Worm (Caenorhabditis elegans) whole organism, young adult: ENCODE measurements around the gene srx-76.

Experiments used
- F10E7.11 ChIP-seq: sonication (generic microtip); optimal IDR thresholded peaks from 2 replicates; lab custom pipeline; 2017; ENCODE audit warnings: mild to moderate bottlenecking, missing genetic modification characterization, moderate library complexity, missing compliant biosample characterization
- F37B4.10 ChIP-seq: fragments of 200-800 bp; sonication (Bioruptor generic); IDR thresholded peaks from 2 replicates; pipeline ENCODE4 v1.3.6; 2022; ENCODE audit warnings: missing genetic modification characterization, missing compliant biosample characterization
- F49E8.2 ChIP-seq: sonication (generic microtip); optimal IDR thresholded peaks from 3 replicates; lab custom pipeline; 2017; ENCODE audit warnings: missing genetic modification characterization, mild to moderate bottlenecking, missing compliant biosample characterization, antibody characterized with exemption, moderate library complexity; ENCODE audit not compliant: insufficient read depth
- F52B5.7 ChIP-seq: sonication (generic microtip); optimal IDR thresholded peaks from 2 replicates; lab custom pipeline; 2016; ENCODE audit warnings: mild to moderate bottlenecking, missing genetic modification characterization, missing compliant biosample characterization
- F55B11.4 ChIP-seq: sonication (generic microtip); optimal IDR thresholded peaks from 2 replicates; lab custom pipeline; 2016; ENCODE audit warnings: missing compliant biosample characterization, missing genetic modification characterization, borderline replicate concordance; ENCODE audit not compliant: insufficient read depth
- F57A8.1 ChIP-seq: fragments of 200-800 bp; sonication (Bioruptor generic); optimal IDR thresholded peaks from 2 replicates; lab custom pipeline; 2018; ENCODE audit warnings: mild to moderate bottlenecking, missing genetic modification characterization, moderate library complexity, missing compliant biosample characterization
- F57C9.4 ChIP-seq: sonication (generic microtip); optimal IDR thresholded peaks from 2 replicates; lab custom pipeline; 2017; ENCODE audit warnings: mild to moderate bottlenecking, missing genetic modification characterization, missing compliant biosample characterization
- K12H6.12 ChIP-seq: fragments of 200-800 bp; sonication (Bioruptor generic); optimal IDR thresholded peaks from 2 replicates; lab custom pipeline; 2018; ENCODE audit warnings: mild to moderate bottlenecking, missing genetic modification characterization, missing compliant biosample characterization
- Y53G8AR.9 ChIP-seq: fragments of 200-800 bp; sonication (Bioruptor generic); conservative IDR thresholded peaks from 2 replicates; pipeline ENCODE4 v1.3.6; 2022; ENCODE audit warnings: missing genetic modification reagents, missing genetic modification characterization, missing compliant biosample characterization
- Y79H2A.3 ChIP-seq: fragments of 200-800 bp; sonication (Bioruptor generic); conservative IDR thresholded peaks from 2 replicates; pipeline ENCODE4 v1.3.6; 2022; ENCODE audit warnings: missing genetic modification reagents, missing genetic modification characterization, missing compliant biosample characterization
- akir-1 ChIP-seq: fragments of 200-800 bp; sonication (Bioruptor generic); optimal IDR thresholded peaks from 2 replicates; lab custom pipeline; 2018; ENCODE audit warnings: mild to moderate bottlenecking, missing genetic modification characterization, moderate library complexity, missing compliant biosample characterization
- aptf-3 ChIP-seq: fragments of 200-800 bp; sonication (Bioruptor generic); IDR thresholded peaks from 2 replicates; pipeline ENCODE4 v1.3.6; 2022; ENCODE audit warnings: missing genetic modification characterization, missing compliant biosample characterization
- attf-3 ChIP-seq: fragments of 200-800 bp; sonication (Bioruptor generic); conservative IDR thresholded peaks from 2 replicates; pipeline ENCODE4 v1.3.6; 2022; ENCODE audit warnings: missing genetic modification reagents, missing genetic modification characterization, missing compliant biosample characterization
- attf-5 ChIP-seq: fragments of 200-800 bp; sonication (Bioruptor generic); optimal IDR thresholded peaks from 2 replicates; lab custom pipeline; 2018; ENCODE audit warnings: mild to moderate bottlenecking, missing genetic modification characterization, missing compliant biosample characterization
- bed-2 ChIP-seq: fragments of 200-800 bp; sonication (Bioruptor generic); IDR thresholded peaks from 2 replicates; pipeline ENCODE4 v1.3.6; 2022; ENCODE audit warnings: missing genetic modification reagents, missing genetic modification characterization, missing compliant biosample characterization
- ccch-3 ChIP-seq: fragments of 200-800 bp; sonication (Bioruptor generic); optimal IDR thresholded peaks from 2 replicates; lab custom pipeline; 2018; ENCODE audit warnings: mild to moderate bottlenecking, missing genetic modification characterization, missing compliant biosample characterization
- cebp-1 ChIP-seq, 2 experiments: fragments of 200-800 bp in 1 of 2; sonication (Bioruptor generic) in 1 of 2; sonication (generic microtip) in 1 of 2; IDR thresholded peaks in 1 of 2; optimal IDR thresholded peaks in 1 of 2; 2 replicates each; pipeline versions ENCODE4 v1.3.6 to Lab custom; 2017 to 2022; ENCODE audit warnings: missing compliant biosample characterization in 2 of 2, missing genetic modification characterization in 2 of 2, mild to moderate bottlenecking in 1 of 2, missing genetic modification reagents in 1 of 2, moderate library complexity in 1 of 2
- ceh-100 ChIP-seq: fragments of 200-800 bp; sonication (Bioruptor generic); IDR thresholded peaks from 2 replicates; pipeline ENCODE4 v1.3.6; 2022; ENCODE audit warnings: missing genetic modification reagents, missing genetic modification characterization, missing compliant biosample characterization
- ceh-27 ChIP-seq: fragments of 200-800 bp; sonication (Bioruptor generic); optimal IDR thresholded peaks from 2 replicates; lab custom pipeline; 2018; ENCODE audit warnings: mild to moderate bottlenecking, missing genetic modification characterization, moderate library complexity, missing compliant biosample characterization
- ets-4 ChIP-seq: fragments of 200-800 bp; sonication (Bioruptor generic); optimal IDR thresholded peaks from 2 replicates; lab custom pipeline; 2018; ENCODE audit warnings: mild to moderate bottlenecking, missing genetic modification characterization, missing compliant biosample characterization
- gei-17 ChIP-seq: fragments of 200-800 bp; sonication (Bioruptor generic); optimal IDR thresholded peaks from 2 replicates; lab custom pipeline; 2018; ENCODE audit warnings: mild to moderate bottlenecking, missing genetic modification characterization, missing compliant biosample characterization
- hrde-1 ChIP-seq: sonication (generic microtip); optimal IDR thresholded peaks from 2 replicates; lab custom pipeline; 2016; ENCODE audit warnings: missing genetic modification characterization, mild to moderate bottlenecking, missing compliant biosample characterization, moderate library complexity, missing genotype, missing genetic modification reagents, borderline replicate concordance
- hsf-1 ChIP-seq: fragments of 200-800 bp; sonication (Bioruptor generic); IDR thresholded peaks from 2 replicates; pipeline ENCODE4 v1.3.6; 2022; ENCODE audit warnings: missing genetic modification reagents, missing genetic modification characterization, missing compliant biosample characterization
- lag-1 ChIP-seq: fragments of 200-800 bp; sonication (Bioruptor generic); IDR thresholded peaks from 2 replicates; pipeline ENCODE4 v1.3.6; 2022; ENCODE audit warnings: missing genetic modification reagents, missing genetic modification characterization, missing compliant biosample characterization
- let-607 ChIP-seq, 2 experiments: fragments of 200-800 bp in 1 of 2; sonication (Bioruptor generic) in 1 of 2; sonication (generic microtip) in 1 of 2; optimal IDR thresholded peaks; 2 replicates each; lab custom pipeline; 2016 to 2018; ENCODE audit warnings: mild to moderate bottlenecking in 2 of 2, missing compliant biosample characterization in 2 of 2, missing genetic modification characterization in 2 of 2, moderate library complexity in 2 of 2, missing genotype in 1 of 2
- madf-10 ChIP-seq: sonication (generic microtip); optimal IDR thresholded peaks from 2 replicates; lab custom pipeline; 2016; ENCODE audit warnings: mild to moderate bottlenecking, missing genetic modification characterization, missing compliant biosample characterization
- madf-3 ChIP-seq: fragments of 200-800 bp; sonication (Bioruptor generic); IDR thresholded peaks from 2 replicates; pipeline ENCODE4 v1.3.6; 2022; ENCODE audit warnings: missing genetic modification reagents, missing genetic modification characterization, missing compliant biosample characterization
- nhr-80 ChIP-seq: sonication (generic microtip); optimal IDR thresholded peaks from 2 replicates; lab custom pipeline; 2016; ENCODE audit warnings: missing genetic modification characterization, missing compliant biosample characterization
- rcor-1 ChIP-seq: fragments of 200-800 bp; sonication (Bioruptor generic); IDR thresholded peaks from 2 replicates; pipeline ENCODE4 v1.3.6; 2022; ENCODE audit warnings: missing genetic modification reagents, missing genetic modification characterization, missing compliant biosample characterization
- repo-1 ChIP-seq: sonication (generic microtip); optimal IDR thresholded peaks from 2 replicates; lab custom pipeline; 2017; ENCODE audit warnings: mild to moderate bottlenecking, missing genetic modification characterization, missing compliant biosample characterization
- snpc-4 ChIP-seq, 5 experiments: fragments of 150-350 bp in 1 of 5; sonication (generic microtip) in 4 of 5; optimal IDR thresholded peaks; 2 replicates each; lab custom pipeline; 2014 to 2018; ENCODE audit warnings: missing genetic modification characterization in 5 of 5, missing biosample characterization in 3 of 5, antibody characterized with exemption in 2 of 5, mild to moderate bottlenecking in 2 of 5, missing compliant biosample characterization in 2 of 5, missing genotype in 2 of 5, moderate library complexity in 2 of 5, missing genetic modification reagents in 1 of 5
- tbx-9 ChIP-seq: sonication (generic microtip); optimal IDR thresholded peaks from 2 replicates; lab custom pipeline; 2016; ENCODE audit warnings: borderline replicate concordance, missing genetic modification characterization, inconsistent platforms, missing compliant biosample characterization
- unc-130 ChIP-seq: sonication (generic microtip); optimal IDR thresholded peaks from 2 replicates; lab custom pipeline; 2016; ENCODE audit warnings: missing genetic modification reagents, missing genetic modification characterization, missing compliant biosample characterization
- ztf-18 ChIP-seq: sonication (generic microtip); optimal IDR thresholded peaks from 2 replicates; lab custom pipeline; 2016; ENCODE audit warnings: missing genotype, mild to moderate bottlenecking, missing genetic modification characterization, missing compliant biosample characterization
- ztf-25 ChIP-seq: fragments of 200-800 bp; sonication (Bioruptor generic); IDR thresholded peaks from 2 replicates; pipeline ENCODE4 v1.3.6; 2022; ENCODE audit warnings: missing genetic modification reagents, missing genetic modification characterization, missing compliant biosample characterization
- ztf-3 ChIP-seq: fragments of 200-800 bp; sonication (Bioruptor generic); optimal IDR thresholded peaks from 2 replicates; lab custom pipeline; 2018; ENCODE audit warnings: mild to moderate bottlenecking, missing genetic modification characterization, missing compliant biosample characterization

The srx-76 gene

DNA sequence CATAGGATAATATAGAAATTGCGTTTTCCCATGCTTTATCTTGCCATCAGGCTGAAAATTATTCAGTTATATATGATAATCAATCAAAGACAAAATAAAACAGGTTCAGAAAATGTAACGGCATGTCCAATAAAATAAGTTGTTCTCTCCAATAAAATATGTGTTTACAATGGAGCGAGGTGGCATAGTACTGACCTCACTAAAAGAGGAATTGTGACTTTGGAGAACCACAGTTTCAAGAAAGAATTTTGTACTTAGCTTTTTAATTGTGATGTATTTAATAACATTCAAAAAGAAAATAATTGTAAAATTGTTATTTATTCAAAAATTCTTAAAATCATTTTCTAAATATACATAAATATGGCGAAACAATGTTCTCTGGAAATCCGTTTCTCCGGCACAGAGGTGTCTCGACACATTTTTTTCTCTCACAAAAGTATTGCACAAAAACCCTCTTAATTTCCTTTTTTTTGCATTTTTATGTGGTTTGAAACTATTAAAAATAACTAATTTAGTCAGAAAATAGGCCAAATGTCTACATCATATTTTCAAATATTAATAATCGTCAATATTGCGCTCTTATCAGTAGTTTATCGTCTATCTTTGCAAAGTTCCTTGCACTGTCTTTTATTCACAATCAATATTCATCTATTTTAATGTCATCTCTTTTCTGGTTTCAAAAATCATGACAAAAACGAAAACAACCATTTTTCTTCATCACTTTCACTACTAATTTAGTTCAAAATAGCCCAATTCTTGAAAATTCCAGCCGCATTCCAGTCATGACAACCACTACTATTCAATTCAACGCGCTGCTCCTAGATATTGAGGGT, 41.8 kb downstream of the srx-76 start, which contains the start of the genes aman-2 and F58H1.3:
aman-2 (minus strand) TSS at position 51 of the 833 bp plus-strand sequence.
F58H1.3 (plus strand) TSS at position 783 of the 833 bp plus-strand sequence.
- TF ChIP-seq Y79H2A.3 (GFP tag; lab: Robert Waterston, UW) (no peak), ccch-3 (GFP tag; lab: Kevin White, UChicago) (peak; percentile 9), attf-5 (GFP tag; lab: Kevin White, UChicago) (peak; percentile 46), F10E7.11 (tag; lab: Kevin White, UChicago) (no peak), unc-130 (GFP tag; lab: Kevin White, UChicago) (no peak), Y53G8AR.9 (GFP tag; lab: Robert Waterston, UW) (no peak), let-607 (tag; optimal IDR thresholded peaks at IDR 0.05; lab: Kevin White, UChicago) (no peak), gei-17 (GFP tag; lab: Kevin White, UChicago) (no peak), repo-1 (tag; lab: Kevin White, UChicago) (no peak), tbx-9 (tag; lab: Kevin White, UChicago) (no peak), ztf-18 (tag; lab: Kevin White, UChicago) (peak; percentile 13), rcor-1 (no peak), aptf-3 (no peak), madf-10 (tag; lab: Kevin White, UChicago) (peak; percentile 1), hsf-1 (GFP tag; lab: Robert Waterston, UW) (no peak), akir-1 (GFP tag; lab: Kevin White, UChicago) (peak; percentile 29), F52B5.7 (no peak), F57A8.1 (GFP tag; lab: Kevin White, UChicago) (no peak), nhr-80 (tag; lab: Kevin White, UChicago) (peak; percentile 1), F49E8.2 (tag; lab: Kevin White, UChicago) (peak; percentile 18), ceh-100 (GFP tag; lab: Robert Waterston, UW) (peak; percentile 91), attf-3 (GFP tag; lab: Robert Waterston, UW) (peak; percentile 30; the same call in 1 of the 2 replicates), ztf-3 (no peak), snpc-4 (GFP tag; optimal IDR thresholded peaks at IDR 0.05; lab: Kevin White, UChicago) (no peak), snpc-4 (tag; optimal IDR thresholded peaks at IDR 0.05; lab: Kevin White, UChicago) (peak in 1 of 4 experiments; percentile 50), ets-4 (GFP tag; lab: Kevin White, UChicago) (no peak), madf-3 (no peak), ceh-27 (GFP tag; lab: Kevin White, UChicago) (peak; percentile 50), ztf-25 (0 out of 2 replicates have a peak, but pooled peaks have one; percentile 40), K12H6.12 (tag; lab: Kevin White, UChicago) (peak; percentile 44), lag-1 (no peak)

DNA sequence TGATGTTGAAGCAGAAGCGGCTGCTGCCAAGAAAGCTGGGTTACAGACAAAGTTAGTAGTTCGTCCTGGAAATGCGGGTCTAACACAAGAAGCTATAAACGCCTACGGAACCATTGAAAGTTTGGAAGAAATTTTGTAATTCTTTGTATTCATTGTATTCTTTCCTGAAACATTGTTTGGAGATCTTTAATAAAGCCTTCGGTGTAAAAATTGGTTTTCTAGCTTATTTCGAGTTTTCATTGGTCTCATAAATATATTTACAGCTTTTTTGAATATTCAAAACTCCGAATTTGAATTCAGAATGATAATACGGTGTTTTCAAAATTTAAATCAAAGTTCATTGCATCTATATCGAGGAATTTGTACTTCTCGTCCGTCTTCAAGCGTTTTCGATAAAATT, 43.2 kb downstream of the srx-76 start, which contains the start of gene F58H1.8:
F58H1.8 (plus strand) TSS at position 301 of the 400 bp plus-strand sequence.
- no peak for TF ChIP-seq F37B4.10 (GFP tag; lab: Robert Waterston, UW)
- no peak for TF ChIP-seq F57C9.4
- no peak for TF ChIP-seq madf-3
- TF ChIP-seq hrde-1 (tag; lab: Kevin White, UChicago): no peak
- TF ChIP-seq cebp-1 (GFP tag; IDR thresholded peaks at IDR 0.05; lab: Robert Waterston, UW): no peak
- TF ChIP-seq cebp-1 (tag; optimal IDR thresholded peaks at IDR 0.05; lab: Kevin White, UChicago): no peak
- no peak for TF ChIP-seq F55B11.4 (tag; lab: Kevin White, UChicago)
- TF ChIP-seq F49E8.2 (tag; lab: Kevin White, UChicago): no peak
- TF ChIP-seq bed-2 (GFP tag; lab: Robert Waterston, UW): no peak
